Worm (Caenorhabditis elegans): ENCODE measurements around the gene fbxb-14.
"Not testable (repeated sequence)": the region's sequence is repeated elsewhere in the genome, so short reads cannot be mapped to it uniquely, and the experiment has no call there.

Gene fbxb-14

DNA sequence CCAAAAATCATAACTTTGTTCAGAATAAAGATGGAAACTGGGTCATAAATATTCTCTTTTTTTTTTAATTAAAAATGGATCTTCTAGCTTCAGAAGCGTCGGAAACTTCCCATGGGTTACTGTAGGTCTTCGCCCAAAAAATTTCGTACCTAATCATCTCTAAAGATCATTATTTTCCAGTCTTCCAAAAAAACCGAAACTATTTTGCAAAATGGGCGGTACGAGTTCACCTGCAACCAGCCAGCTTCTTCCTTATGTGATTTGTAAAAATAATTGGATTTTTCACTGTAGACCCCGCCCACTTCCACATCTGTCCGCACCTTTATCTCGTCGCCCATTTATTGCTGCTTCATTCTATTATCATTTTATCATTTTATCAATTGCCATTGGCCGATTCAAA lies 36.1 kb downstream of the fbxb-14 start, which contains the start of gene mlt-10:
TSS of gene mlt-10 (plus strand) at position 301 of the 400 bp plus-strand sequence.
- TF ChIP-seq nhr-6 (tag; optimal IDR thresholded peaks at IDR 0.05) (no peak), aly-2 (tag; optimal IDR thresholded peaks at IDR 0.05) (no peak), fos-1 (tag; optimal IDR thresholded peaks at IDR 0.05) (no peak), F13H6.1 (tag; optimal IDR thresholded peaks at IDR 0.05) (no peak), nhr-237 (tag; optimal IDR thresholded peaks at IDR 0.05) (no peak), unc-55 (GFP tag; optimal IDR thresholded peaks at IDR 0.05) (no peak), lsy-2 (tag; optimal IDR thresholded peaks at IDR 0.05) (no peak), sma-9 (GFP tag; optimal IDR thresholded peaks at IDR 0.05) (no peak), sma-9 (tag; optimal IDR thresholded peaks at IDR 0.05) (no peak), sem-4 (tag; optimal IDR thresholded peaks at IDR 0.05) (no peak), crh-2 (tag; optimal IDR thresholded peaks at IDR 0.05) (no peak), gmeb-1 (tag; optimal IDR thresholded peaks at IDR 0.05) (no peak)

DNA sequence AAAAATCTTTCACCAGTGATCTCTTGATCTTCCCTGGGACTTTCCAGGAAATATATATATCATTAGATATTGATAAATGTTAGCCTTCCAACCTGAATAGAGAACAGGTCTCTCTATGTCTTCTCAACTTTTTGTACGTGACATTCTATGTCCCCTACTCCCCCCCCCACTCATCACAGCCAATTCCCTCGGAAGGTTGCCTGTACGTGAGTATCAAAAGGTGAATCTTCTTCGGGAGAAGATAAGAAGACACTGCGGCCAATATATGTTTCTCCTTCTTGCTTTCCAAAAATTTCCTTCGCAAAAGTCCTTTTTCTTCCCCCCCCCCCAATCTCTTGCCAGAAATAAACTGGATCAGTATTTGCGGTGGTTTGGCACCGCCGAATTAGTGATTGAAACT lies 40.1 kb downstream of the fbxb-14 start:
- no peak for TF ChIP-seq ztf-11 (tag; optimal IDR thresholded peaks at IDR 0.05)
- no peak for TF ChIP-seq ama-1 (optimal IDR thresholded peaks at IDR 0.05)
- TF ChIP-seq nhr-21 (tag; optimal IDR thresholded peaks at IDR 0.05) = peak; percentile 51

ce11 chrII:536775-537174 lies 45.8 kb downstream of the fbxb-14 start, which contains the start of gene T27A1.2:
TSS of gene T27A1.2 (minus strand) at chrII:536875.
- TF ChIP-seq nhr-6 (tag; optimal IDR thresholded peaks at IDR 0.05) (no peak), fos-1 (tag; optimal IDR thresholded peaks at IDR 0.05) (no peak), nhr-129 (tag; optimal IDR thresholded peaks at IDR 0.05) (no peak), Y55F3AM.14 (GFP tag; optimal IDR thresholded peaks at IDR 0.05) (no peak)

ce11 chrII:535226-535625 lies 47.3 kb downstream of the fbxb-14 start, which contains the start of gene T27A1.3:
TSS of gene T27A1.3 (plus strand) at chrII:535526.
- not testable (repeated sequence) for TF ChIP-seq fos-1 (tag; optimal IDR thresholded peaks at IDR 0.05); unc-55 (GFP tag; optimal IDR thresholded peaks at IDR 0.05); crh-2 (tag; optimal IDR thresholded peaks at IDR 0.05)

Measured in whole organism, L2 larva.